Worm (Caenorhabditis elegans) whole organism, early embryonic: ENCODE measurements around the gene asp-5.

Experiments
- B0310.2 ChIP-seq: sonication (generic microtip); optimal IDR thresholded peaks from 2 replicates; lab custom pipeline; 2016; ENCODE audit warnings: mild to moderate bottlenecking, missing genetic modification characterization, missing compliant biosample characterization
- F13C5.2 ChIP-seq: sonication (generic microtip); optimal IDR thresholded peaks from 2 replicates; lab custom pipeline; 2017; ENCODE audit warnings: mild to moderate bottlenecking, missing genetic modification characterization, inconsistent platforms, missing compliant biosample characterization
- aly-1 ChIP-seq: sonication (generic microtip); optimal IDR thresholded peaks from 2 replicates; lab custom pipeline; 2016; ENCODE audit warnings: missing genetic modification characterization, missing compliant biosample characterization
- ama-1 ChIP-seq: fragments of 150-350 bp; optimal IDR thresholded peaks from 2 replicates; lab custom pipeline; 2014
- ceh-13 ChIP-seq: fragments of 200-800 bp; sonication (Bioruptor generic); optimal IDR thresholded peaks from 2 replicates; lab custom pipeline; 2018; ENCODE audit warnings: mild to moderate bottlenecking, missing genetic modification characterization, missing compliant biosample characterization
- ceh-36 ChIP-seq: sonication (generic microtip); optimal IDR thresholded peaks from 2 replicates; lab custom pipeline; 2016; ENCODE audit warnings: missing genetic modification characterization, inconsistent platforms, missing compliant biosample characterization
- ets-7 ChIP-seq: sonication (generic microtip); optimal IDR thresholded peaks from 2 replicates; lab custom pipeline; 2016; ENCODE audit warnings: missing genotype, missing genetic modification characterization, missing compliant biosample characterization
- flt-1 ChIP-seq: fragments of 200-800 bp; sonication (Bioruptor generic); IDR thresholded peaks from 2 replicates; pipeline ENCODE4 v1.3.6; 2022; ENCODE audit warnings: missing genetic modification characterization, missing compliant biosample characterization
- hmbx-1 ChIP-seq: sonication (generic microtip); optimal IDR thresholded peaks from 2 replicates; lab custom pipeline; 2016; ENCODE audit warnings: mild to moderate bottlenecking, missing genetic modification characterization, missing compliant biosample characterization
- hmg-4 ChIP-seq: fragments of 200-800 bp; sonication (Bioruptor generic); optimal IDR thresholded peaks from 2 replicates; lab custom pipeline; 2018; ENCODE audit warnings: mild to moderate bottlenecking, missing genetic modification characterization, missing compliant biosample characterization
- hnd-1 ChIP-seq: sonication (generic microtip); optimal IDR thresholded peaks from 2 replicates; lab custom pipeline; 2016; ENCODE audit warnings: missing genetic modification characterization, missing compliant biosample characterization
- pes-1 ChIP-seq: fragments of 200-800 bp; sonication (Bioruptor generic); IDR thresholded peaks from 2 replicates; pipeline ENCODE4 v1.3.6; 2022; ENCODE audit warnings: missing genetic modification reagents, missing genetic modification characterization, missing compliant biosample characterization
- scrt-1 ChIP-seq: fragments of 200-800 bp; sonication (Bioruptor generic); IDR thresholded peaks from 2 replicates; pipeline ENCODE4 v1.3.6; 2022; ENCODE audit warnings: missing genetic modification characterization, missing compliant biosample characterization
- sea-1 ChIP-seq: fragments of 200-800 bp; sonication (Bioruptor generic); conservative IDR thresholded peaks from 2 replicates; pipeline ENCODE4 v1.3.6; 2022; ENCODE audit warnings: missing genetic modification characterization, missing compliant biosample characterization
- tbx-11 ChIP-seq: fragments of 200-800 bp; sonication (Bioruptor generic); IDR thresholded peaks from 2 replicates; pipeline ENCODE4 v1.3.6; 2022; ENCODE audit warnings: missing genetic modification characterization, missing compliant biosample characterization
- tbx-37 ChIP-seq: fragments of 200-800 bp; sonication (Bioruptor generic); conservative IDR thresholded peaks from 2 replicates; pipeline ENCODE4 v1.3.6; 2022; ENCODE audit warnings: missing genetic modification reagents, missing genetic modification characterization, missing compliant biosample characterization
- tra-4 ChIP-seq: sonication (generic microtip); optimal IDR thresholded peaks from 2 replicates; lab custom pipeline; 2017; ENCODE audit warnings: missing genetic modification characterization, missing compliant biosample characterization

The asp-5 gene

ce11 chrV:8238290-8238689 lies 33.9 kb upstream of the asp-5 start, which contains the start of gene rol-3:
Gene rol-3, minus strand, starts transcription at chrV:8238409.
- TF ChIP-seq F13C5.2 (tag; lab: Kevin White, UChicago): no peak
- no peak for TF ChIP-seq ets-7 (tag; lab: Kevin White, UChicago)
- TF ChIP-seq hmbx-1 (tag; lab: Kevin White, UChicago): no peak
- no peak for TF ChIP-seq tbx-11 (GFP tag; lab: Robert Waterston, UW)
- no peak for TF ChIP-seq tbx-37 (GFP tag; lab: Robert Waterston, UW)
- TF ChIP-seq flt-1 (GFP tag; lab: Robert Waterston, UW): no peak
- TF ChIP-seq sea-1: no peak
- no peak for TF ChIP-seq ceh-13 (GFP tag; lab: Kevin White, UChicago)
- TF ChIP-seq ceh-36 (tag; lab: Kevin White, UChicago): no peak
- no peak for TF ChIP-seq B0310.2 (tag; lab: Kevin White, UChicago)
- no peak for TF ChIP-seq ama-1 (lab: Kevin White, UChicago)

DNA sequence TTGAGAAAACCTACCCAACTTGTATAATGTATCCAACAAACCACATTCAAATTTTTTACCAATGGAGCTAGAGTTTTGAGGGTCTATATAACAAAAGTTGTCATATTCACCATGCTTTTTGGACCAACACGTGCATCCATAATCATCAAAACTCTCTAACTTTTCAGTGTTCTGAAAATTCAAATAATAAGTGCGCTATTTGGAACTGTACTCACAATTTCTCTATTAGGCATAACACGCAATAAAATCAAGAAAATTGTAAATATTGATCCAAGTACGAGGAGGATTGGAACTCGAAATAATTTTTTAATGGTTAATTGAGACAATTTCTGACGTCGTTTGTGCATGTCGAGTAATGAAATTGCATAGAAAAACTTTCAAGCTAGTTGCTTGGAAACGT lies 32.3 kb upstream of the asp-5 start, which contains the start of gene C16D9.3:
Gene C16D9.3 (minus strand): TSS at position 101 of the 400 bp plus-strand sequence.
- no peak for TF ChIP-seq ama-1 (lab: Kevin White, UChicago)
- TF ChIP-seq sea-1: no peak
- no peak for TF ChIP-seq scrt-1 (GFP tag; lab: Robert Waterston, UW)
- no peak for TF ChIP-seq flt-1 (GFP tag; lab: Robert Waterston, UW)
- no peak for TF ChIP-seq hmbx-1 (tag; lab: Kevin White, UChicago)

- TF ChIP-seq ama-1 (lab: Kevin White, UChicago): no peak
- no peak for TF ChIP-seq ceh-13 (GFP tag; lab: Kevin White, UChicago)
- TF ChIP-seq scrt-1 (GFP tag; lab: Robert Waterston, UW): no peak
- TF ChIP-seq ceh-36 (tag; lab: Kevin White, UChicago): no peak
- no peak for TF ChIP-seq F13C5.2 (tag; lab: Kevin White, UChicago)
- no peak for TF ChIP-seq tbx-11 (GFP tag; lab: Robert Waterston, UW)
- TF ChIP-seq flt-1 (GFP tag; lab: Robert Waterston, UW): no peak
- no peak for TF ChIP-seq tbx-37 (GFP tag; lab: Robert Waterston, UW)
- no peak for TF ChIP-seq aly-1 (tag; lab: Kevin White, UChicago)
- no peak for TF ChIP-seq hnd-1 (tag; lab: Kevin White, UChicago)
- TF ChIP-seq ets-7 (tag; lab: Kevin White, UChicago): no peak
Observed at ce11 chrV:8242798-8243197, 29.4 kb upstream of the asp-5 start, which contains the start of gene C16D9.4. Gene C16D9.4, minus strand, starts transcription at chrV:8242898.

DNA sequence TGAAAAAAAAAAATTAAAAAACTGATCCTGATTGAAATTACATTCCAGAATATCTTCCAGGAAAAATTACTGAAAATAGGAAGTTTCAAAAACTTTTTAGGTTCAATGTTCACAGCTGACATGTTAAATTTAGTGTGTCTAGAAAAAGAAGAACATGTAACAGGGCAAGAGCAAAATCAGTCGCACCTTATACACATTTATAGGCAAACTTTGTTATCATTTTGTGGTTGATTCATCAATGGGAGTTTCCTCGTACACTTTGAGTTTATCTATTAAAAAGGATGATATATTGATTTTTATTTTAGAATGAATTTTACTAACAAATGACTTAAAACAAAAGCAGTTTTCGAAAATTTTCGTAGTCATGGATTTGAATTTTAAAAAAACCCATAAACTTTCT lies 29.0 kb upstream of the asp-5 start:
- TF ChIP-seq scrt-1 (GFP tag; lab: Robert Waterston, UW): no peak
- no peak for TF ChIP-seq ceh-36 (tag; lab: Kevin White, UChicago)
- TF ChIP-seq tbx-11 (GFP tag; lab: Robert Waterston, UW): no peak
- no peak for TF ChIP-seq hmbx-1 (tag; lab: Kevin White, UChicago)
- no peak for TF ChIP-seq tbx-37 (GFP tag; lab: Robert Waterston, UW)
- TF ChIP-seq hnd-1 (tag; lab: Kevin White, UChicago): no peak
- TF ChIP-seq B0310.2 (tag; lab: Kevin White, UChicago): no peak
- no peak for TF ChIP-seq hmg-4 (GFP tag; lab: Kevin White, UChicago)
- TF ChIP-seq F13C5.2 (tag; lab: Kevin White, UChicago): no peak
- no peak for TF ChIP-seq aly-1 (tag; lab: Kevin White, UChicago)
- no peak for TF ChIP-seq tra-4 (tag; lab: Kevin White, UChicago)
- no peak for TF ChIP-seq pes-1
- no peak for TF ChIP-seq ets-7 (tag; lab: Kevin White, UChicago)
- TF ChIP-seq ceh-13 (GFP tag; lab: Kevin White, UChicago): no peak
- TF ChIP-seq sea-1: no peak
- no peak for TF ChIP-seq flt-1 (GFP tag; lab: Robert Waterston, UW)

ce11 chrV:8245457-8245856 lies 26.7 kb upstream of the asp-5 start, which contains the start of gene C16D9.5:
Gene C16D9.5, minus strand, starts transcription at chrV:8245557.
- TF ChIP-seq B0310.2 (tag; lab: Kevin White, UChicago) (no peak), ceh-36 (tag; lab: Kevin White, UChicago) (no peak), hmg-4 (GFP tag; lab: Kevin White, UChicago) (no peak), pes-1 (no peak), sea-1 (no peak), ama-1 (lab: Kevin White, UChicago) (no peak)

- TF ChIP-seq tbx-11 (GFP tag; lab: Robert Waterston, UW): no peak
- no peak for TF ChIP-seq tbx-37 (GFP tag; lab: Robert Waterston, UW)
- no peak for TF ChIP-seq flt-1 (GFP tag; lab: Robert Waterston, UW)
- TF ChIP-seq sea-1: no peak
- no peak for TF ChIP-seq ets-7 (tag; lab: Kevin White, UChicago)
- TF ChIP-seq F13C5.2 (tag; lab: Kevin White, UChicago): no peak
- peak; percentile 48 for TF ChIP-seq ama-1 (lab: Kevin White, UChicago)
- TF ChIP-seq hnd-1 (tag; lab: Kevin White, UChicago): no peak
- TF ChIP-seq hmg-4 (GFP tag; lab: Kevin White, UChicago): no peak
Observed at ce11 chrV:8247311-8248105, 24.7 kb upstream of the asp-5 start.

- TF ChIP-seq tra-4 (tag; lab: Kevin White, UChicago): no peak
- TF ChIP-seq ets-7 (tag; lab: Kevin White, UChicago): no peak
- TF ChIP-seq F13C5.2 (tag; lab: Kevin White, UChicago): no peak
- TF ChIP-seq ceh-36 (tag; lab: Kevin White, UChicago): no peak
- no peak for TF ChIP-seq sea-1
- TF ChIP-seq tbx-37 (GFP tag; lab: Robert Waterston, UW): no peak
- no peak for TF ChIP-seq aly-1 (tag; lab: Kevin White, UChicago)
- TF ChIP-seq flt-1 (GFP tag; lab: Robert Waterston, UW): no peak
- no peak for TF ChIP-seq tbx-11 (GFP tag; lab: Robert Waterston, UW)
- no peak for TF ChIP-seq hnd-1 (tag; lab: Kevin White, UChicago)
- no peak for TF ChIP-seq hmbx-1 (tag; lab: Kevin White, UChicago)
Observed at ce11 chrV:8250208-8250607, 22.0 kb upstream of the asp-5 start, which contains the start of gene C16D9.6. Gene C16D9.6, minus strand, starts transcription at chrV:8250308.
